Worm (Caenorhabditis elegans) whole organism, mixed stage, embryonic: ENCODE results near the gene htrl-1.

Experiments used
- drap-1 ChIP-seq: fragments of 200-800 bp; sonication (Bioruptor generic); optimal IDR thresholded peaks from 3 replicates; lab custom pipeline; 2018; ENCODE audit warnings: mild to moderate bottlenecking, missing genetic modification characterization, missing compliant biosample characterization
- flh-1 ChIP-seq: fragments of 200-800 bp; sonication (Bioruptor generic); optimal IDR thresholded peaks from 2 replicates; lab custom pipeline; 2018; ENCODE audit warnings: mild to moderate bottlenecking, missing genetic modification characterization, moderate library complexity, missing compliant biosample characterization
- lin-13 ChIP-seq: fragments of 150-350 bp; optimal IDR thresholded peaks from 2 replicates; lab custom pipeline; 2014; ENCODE audit warnings: missing biosample characterization, missing genetic modification characterization
- nhr-12 ChIP-seq: fragments of 150-350 bp; optimal IDR thresholded peaks from 2 replicates; lab custom pipeline; 2014; ENCODE audit warnings: missing biosample characterization, missing genetic modification characterization
- snpc-4 ChIP-seq: fragments of 150-350 bp; optimal IDR thresholded peaks from 2 replicates; lab custom pipeline; 2014; ENCODE audit warnings: missing biosample characterization, missing genetic modification characterization
- unc-62 ChIP-seq: fragments of 150-350 bp; optimal IDR thresholded peaks from 2 replicates; lab custom pipeline; 2014; ENCODE audit warnings: missing biosample characterization, missing genetic modification reagents, missing genetic modification characterization

DNA sequence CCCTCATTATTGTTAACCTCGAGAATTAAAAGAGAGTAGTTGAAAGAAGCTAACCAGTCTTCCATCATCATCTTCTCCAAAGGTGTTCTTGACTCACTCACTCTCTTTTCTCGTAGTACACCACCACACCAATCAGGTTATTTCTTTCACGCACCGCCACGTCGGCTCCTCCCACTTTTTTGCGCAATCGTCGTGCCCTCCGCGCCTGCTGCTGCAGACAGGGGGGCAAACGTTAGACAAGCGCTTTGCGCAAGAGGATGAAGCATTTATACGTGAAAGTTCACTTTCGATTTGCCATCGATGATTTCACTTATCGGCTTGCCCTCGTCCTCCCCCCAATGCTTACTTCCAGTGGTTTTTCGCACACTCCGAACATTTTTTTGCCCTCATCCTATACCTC lies 29.2 kb upstream of the htrl-1 start:
- TF ChIP-seq snpc-4 (tag; lab: Kevin White, UChicago) (no peak), lin-13 (no peak), drap-1 (GFP tag; lab: Kevin White, UChicago) (no peak), nhr-12 (no peak), flh-1 (GFP tag; lab: Kevin White, UChicago) (no peak), unc-62 (no peak)
